Fruit fly (Drosophila melanogaster): Measurements from ENCODE around the gene Rm62.

- no peak for TF ChIP-seq Hr96 (GFP tag; optimal IDR thresholded peaks at IDR 0.05)
- no peak for TF ChIP-seq kay (GFP tag; ENCODE audit: borderline replicate concordance)
- no peak for TF ChIP-seq CG33017 (tag; optimal IDR thresholded peaks at IDR 0.05)
- no peak for TF ChIP-seq Crg-1 (GFP tag; optimal IDR thresholded peaks at IDR 0.05)
- TF ChIP-seq pad (GFP tag; optimal IDR thresholded peaks at IDR 0.05) = no peak
- no peak for TF ChIP-seq Mnt (GFP tag; optimal IDR thresholded peaks at IDR 0.05)
- no peak for TF ChIP-seq bab1 (GFP tag; optimal IDR thresholded peaks at IDR 0.05)
- no peak for TF ChIP-seq CG11617 (GFP tag; optimal IDR thresholded peaks at IDR 0.05)
- TF ChIP-seq Clk (GFP tag; optimal IDR thresholded peaks at IDR 0.05) = no peak
- no peak for TF ChIP-seq CG14711 (tag; optimal IDR thresholded peaks at IDR 0.05)
Measured at dm6 chr3R:6027138-6027537, 18.8 kb upstream of the Rm62 start, which contains the start of gene CtsL3.

Data from whole organism, adult.